Fruit fly (Drosophila melanogaster): ENCODE data around the gene eIF3d2.

eIF3d2 gene

dm6 chr3R:12185615-12186014 is 9.2 kb downstream of the eIF3d2 start:
- TF ChIP-seq CG17801 (GFP tag; optimal IDR thresholded peaks at IDR 0.05; ENCODE audit: partially characterized antibody): no peak

DNA sequence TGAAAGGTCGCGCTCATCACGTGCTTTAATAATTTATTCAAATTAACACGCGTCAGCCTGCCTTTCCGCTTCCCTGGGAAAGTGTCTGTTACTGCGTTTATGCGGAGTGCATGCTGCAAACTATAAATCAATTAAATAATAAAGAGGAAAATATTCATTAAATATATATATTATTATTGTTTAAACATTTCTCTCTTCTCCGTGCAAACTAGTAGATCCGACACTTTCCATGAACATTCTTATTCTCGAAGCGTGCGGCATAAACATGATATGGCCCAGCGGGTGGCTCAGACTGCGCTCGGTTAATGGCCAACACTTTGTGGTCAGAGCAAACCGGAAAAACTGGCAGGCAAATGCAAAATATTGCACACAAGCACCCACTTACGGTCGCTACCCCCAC is 26.5 kb downstream of the eIF3d2 start:
- no peak for TF ChIP-seq CG17801 (GFP tag; optimal IDR thresholded peaks at IDR 0.05; ENCODE audit: partially characterized antibody)

- TF ChIP-seq CG17801 (GFP tag; optimal IDR thresholded peaks at IDR 0.05; ENCODE audit: partially characterized antibody): no peak
Measured at dm6 chr3R:12166086-12166485, 28.7 kb downstream of the eIF3d2 start, which contains the start of gene Cpn. Gene Cpn (minus strand): TSS chr3R:12166186.

dm6 chr3R:12158495-12158894 is 36.3 kb downstream of the eIF3d2 start, which contains the start of gene dpr15:
Gene dpr15 (minus strand): TSS chr3R:12158595.
- no peak for TF ChIP-seq CG17801 (GFP tag; optimal IDR thresholded peaks at IDR 0.05; ENCODE audit: partially characterized antibody)

Measured in ovary, adult (tissue).